Worm (Caenorhabditis elegans) whole organism, young adult: ENCODE data around the gene M01H9.3.

Experiments
- B0035.1 ChIP-seq: sonication (generic microtip); optimal IDR thresholded peaks from 2 replicates; lab custom pipeline; 2016; ENCODE audit warnings: missing genetic modification characterization, mild to moderate bottlenecking, missing compliant biosample characterization, missing genotype, missing genetic modification reagents
- B0261.1 ChIP-seq: sonication (generic microtip); optimal IDR thresholded peaks from 2 replicates; lab custom pipeline; 2016; ENCODE audit warnings: mild to moderate bottlenecking, missing genetic modification characterization, moderate library complexity, missing compliant biosample characterization
- C17E4.6 ChIP-seq: fragments of 200-800 bp; sonication (Bioruptor generic); IDR thresholded peaks from 2 replicates; pipeline ENCODE4 v1.3.6; 2022; ENCODE audit warnings: missing genetic modification reagents, missing genetic modification characterization, missing compliant biosample characterization
- D2030.7 ChIP-seq: fragments of 200-800 bp; sonication (Bioruptor generic); IDR thresholded peaks from 2 replicates; pipeline ENCODE4 v1.3.6; 2022; ENCODE audit warnings: missing genetic modification reagents, missing genetic modification characterization, missing compliant biosample characterization
- F22D6.2 ChIP-seq: sonication (generic microtip); optimal IDR thresholded peaks from 2 replicates; lab custom pipeline; 2016; ENCODE audit warnings: mild to moderate bottlenecking, missing genetic modification characterization, missing compliant biosample characterization
- F57C9.4 ChIP-seq: sonication (generic microtip); optimal IDR thresholded peaks from 2 replicates; lab custom pipeline; 2017; ENCODE audit warnings: mild to moderate bottlenecking, missing genetic modification characterization, missing compliant biosample characterization
- K11D2.4 ChIP-seq: fragments of 200-800 bp; sonication (Bioruptor generic); IDR thresholded peaks from 2 replicates; pipeline ENCODE4 v1.3.6; 2022; ENCODE audit warnings: missing genetic modification reagents, missing genetic modification characterization, missing compliant biosample characterization
- Y53F4B.3 ChIP-seq: fragments of 200-800 bp; sonication (Bioruptor generic); IDR thresholded peaks from 2 replicates; pipeline ENCODE4 v1.3.6; 2022; ENCODE audit warnings: missing genetic modification reagents, missing genetic modification characterization, missing compliant biosample characterization
- Y53G8AR.9 ChIP-seq: fragments of 200-800 bp; sonication (Bioruptor generic); conservative IDR thresholded peaks from 2 replicates; pipeline ENCODE4 v1.3.6; 2022; ENCODE audit warnings: missing genetic modification reagents, missing genetic modification characterization, missing compliant biosample characterization
- ZK185.1 ChIP-seq: sonication (generic microtip); optimal IDR thresholded peaks from 2 replicates; lab custom pipeline; 2016; ENCODE audit warnings: mild to moderate bottlenecking, missing genetic modification characterization, missing compliant biosample characterization; ENCODE audit not compliant: poor library complexity, severe bottlenecking
- akir-1 ChIP-seq: fragments of 200-800 bp; sonication (Bioruptor generic); optimal IDR thresholded peaks from 2 replicates; lab custom pipeline; 2018; ENCODE audit warnings: mild to moderate bottlenecking, missing genetic modification characterization, moderate library complexity, missing compliant biosample characterization
- aptf-3 ChIP-seq: fragments of 200-800 bp; sonication (Bioruptor generic); IDR thresholded peaks from 2 replicates; pipeline ENCODE4 v1.3.6; 2022; ENCODE audit warnings: missing genetic modification characterization, missing compliant biosample characterization
- athp-1 ChIP-seq: sonication (generic microtip); optimal IDR thresholded peaks from 2 replicates; lab custom pipeline; 2017; ENCODE audit warnings: mild to moderate bottlenecking, missing genetic modification characterization, missing compliant biosample characterization
- attf-3 ChIP-seq: fragments of 200-800 bp; sonication (Bioruptor generic); conservative IDR thresholded peaks from 2 replicates; pipeline ENCODE4 v1.3.6; 2022; ENCODE audit warnings: missing genetic modification reagents, missing genetic modification characterization, missing compliant biosample characterization
- bed-2 ChIP-seq: fragments of 200-800 bp; sonication (Bioruptor generic); IDR thresholded peaks from 2 replicates; pipeline ENCODE4 v1.3.6; 2022; ENCODE audit warnings: missing genetic modification reagents, missing genetic modification characterization, missing compliant biosample characterization
- dox-1 ChIP-seq: fragments of 200-800 bp; sonication (Bioruptor generic); IDR thresholded peaks from 2 replicates; pipeline ENCODE4 v1.3.6; 2022; ENCODE audit warnings: missing genetic modification reagents, missing genetic modification characterization, missing compliant biosample characterization
- egl-18 ChIP-seq: fragments of 200-800 bp; sonication (Bioruptor generic); IDR thresholded peaks from 2 replicates; pipeline ENCODE4 v1.3.6; 2022; ENCODE audit warnings: missing genetic modification reagents, missing genetic modification characterization, missing compliant biosample characterization
- egrh-3 ChIP-seq: fragments of 200-800 bp; sonication (Bioruptor generic); IDR thresholded peaks from 2 replicates; pipeline ENCODE4 v1.3.6; 2022; ENCODE audit warnings: missing genetic modification reagents, missing genetic modification characterization, missing compliant biosample characterization
- hmg-1.2 ChIP-seq: fragments of 200-800 bp; sonication (Bioruptor generic); IDR thresholded peaks from 2 replicates; pipeline ENCODE4 v1.3.6; 2022; ENCODE audit warnings: missing genetic modification reagents, missing genetic modification characterization, missing compliant biosample characterization
- hsf-1 ChIP-seq: fragments of 200-800 bp; sonication (Bioruptor generic); IDR thresholded peaks from 2 replicates; pipeline ENCODE4 v1.3.6; 2022; ENCODE audit warnings: missing genetic modification reagents, missing genetic modification characterization, missing compliant biosample characterization
- lin-26 ChIP-seq: fragments of 200-800 bp; sonication (Bioruptor generic); IDR thresholded peaks from 2 replicates; pipeline ENCODE4 v1.3.6; 2022; ENCODE audit warnings: missing genetic modification reagents, missing genetic modification characterization, missing compliant biosample characterization
- madf-3 ChIP-seq: fragments of 200-800 bp; sonication (Bioruptor generic); IDR thresholded peaks from 2 replicates; pipeline ENCODE4 v1.3.6; 2022; ENCODE audit warnings: missing genetic modification reagents, missing genetic modification characterization, missing compliant biosample characterization
- nfyb-1 ChIP-seq: fragments of 200-800 bp; sonication (Bioruptor generic); IDR thresholded peaks from 2 replicates; pipeline ENCODE4 v1.3.6; 2022; ENCODE audit warnings: missing genetic modification reagents, missing genetic modification characterization, missing compliant biosample characterization
- nhr-80 ChIP-seq: sonication (generic microtip); optimal IDR thresholded peaks from 2 replicates; lab custom pipeline; 2016; ENCODE audit warnings: missing genetic modification characterization, missing compliant biosample characterization
- rec-8 ChIP-seq, 2 experiments: sonication (generic microtip); optimal IDR thresholded peaks; 2 replicates each; lab custom pipeline; 2016; ENCODE audit warnings: mild to moderate bottlenecking in 2 of 2, missing genetic modification characterization in 2 of 2, missing genetic modification reagents in 2 of 2, missing genotype in 2 of 2, missing biosample characterization in 1 of 2, missing compliant biosample characterization in 1 of 2, moderate library complexity in 1 of 2
- rpc-1 ChIP-seq, 2 experiments: fragments of 150-350 bp in 1 of 2; sonication (generic microtip) in 1 of 2; optimal IDR thresholded peaks; 2 replicates each; lab custom pipeline; 2014 to 2018; ENCODE audit warnings: missing biosample characterization in 1 of 2, missing genetic modification characterization in 1 of 2, missing genetic modification reagents in 1 of 2, missing genotype in 1 of 2
- sdz-38 ChIP-seq: sonication (generic microtip); optimal IDR thresholded peaks from 2 replicates; lab custom pipeline; 2016; ENCODE audit warnings: missing genotype, missing genetic modification characterization, missing compliant biosample characterization
- sea-2 ChIP-seq: fragments of 200-800 bp; sonication (Bioruptor generic); IDR thresholded peaks from 2 replicates; pipeline ENCODE4 v1.3.6; 2022; ENCODE audit warnings: missing genetic modification characterization, missing compliant biosample characterization
- sptf-2 ChIP-seq: fragments of 200-800 bp; sonication (Bioruptor generic); optimal IDR thresholded peaks from 2 replicates; lab custom pipeline; 2018; ENCODE audit warnings: mild to moderate bottlenecking, missing genetic modification characterization, missing compliant biosample characterization
- tbp1 ChIP-seq: fragments of 200-800 bp; sonication (Bioruptor generic); optimal IDR thresholded peaks from 2 replicates; lab custom pipeline; 2018; ENCODE audit warnings: mild to moderate bottlenecking, missing genetic modification characterization, missing compliant biosample characterization
- unc-130 ChIP-seq: sonication (generic microtip); optimal IDR thresholded peaks from 2 replicates; lab custom pipeline; 2016; ENCODE audit warnings: missing genetic modification reagents, missing genetic modification characterization, missing compliant biosample characterization
- xnd-1 ChIP-seq: sonication (generic microtip); optimal IDR thresholded peaks from 2 replicates; lab custom pipeline; 2016; ENCODE audit warnings: missing genotype, missing genetic modification reagents, missing genetic modification characterization, missing compliant biosample characterization
- zfh-2 ChIP-seq: fragments of 200-800 bp; sonication (Bioruptor generic); conservative IDR thresholded peaks from 2 replicates; pipeline ENCODE4 v1.3.6; 2022; ENCODE audit warnings: missing genetic modification reagents, missing genetic modification characterization, missing compliant biosample characterization

The M01H9.3 gene

ce11 chrIV:4486738-4487137, 9.9 kb upstream of the M01H9.3 start, which contains the start of gene trx-3:
Gene trx-3 (plus strand): TSS chrIV:4487028.
- TF ChIP-seq nhr-80 (tag; lab: Kevin White, UChicago): peak; percentile 53
- TF ChIP-seq Y53F4B.3: no peak
- TF ChIP-seq lin-26 (GFP tag; lab: Robert Waterston, UW): no peak

ce11 chrIV:4484555-4484954, 7.7 kb upstream of the M01H9.3 start:
- no peak for TF ChIP-seq zfh-2 (GFP tag; lab: Robert Waterston, UW)
- TF ChIP-seq nhr-80 (tag; lab: Kevin White, UChicago): peak; percentile 57
- TF ChIP-seq, all 124 proteins: peak for 1

ce11 chrIV:4482531-4482930, 5.7 kb upstream of the M01H9.3 start, which contains the start of gene M01H9.4:
Gene M01H9.4 (minus strand): TSS chrIV:4482909.
- TF ChIP-seq nhr-80 (tag; lab: Kevin White, UChicago): peak; percentile 83
- no peak for TF ChIP-seq unc-130 (GFP tag; lab: Kevin White, UChicago)
- TF ChIP-seq, all 124 proteins: peak for 1

- no peak for TF ChIP-seq sdz-38 (tag; lab: Kevin White, UChicago)
- TF ChIP-seq nfyb-1 (GFP tag; lab: Robert Waterston, UW): no peak
- TF ChIP-seq nhr-80 (tag; lab: Kevin White, UChicago): peak; percentile 10
- TF ChIP-seq akir-1 (GFP tag; lab: Kevin White, UChicago): no peak
- no peak for TF ChIP-seq B0261.1 (tag; lab: Kevin White, UChicago)
- TF ChIP-seq ZK185.1: no peak
- no peak for TF ChIP-seq xnd-1 (tag; lab: Kevin White, UChicago)
- TF ChIP-seq hmg-1.2 (GFP tag; lab: Robert Waterston, UW): no peak
- no peak for TF ChIP-seq madf-3 (GFP tag; lab: Robert Waterston, UW)
Measured at ce11 chrIV:4481298-4481697, 4.4 kb upstream of the M01H9.3 start.

- no peak for TF ChIP-seq hsf-1
- TF ChIP-seq D2030.7 (GFP tag; lab: Robert Waterston, UW): no peak
- TF ChIP-seq dox-1 (GFP tag; lab: Robert Waterston, UW): no peak
- no peak for TF ChIP-seq aptf-3 (GFP tag; lab: Robert Waterston, UW)
- no peak for TF ChIP-seq athp-1 (tag; lab: Kevin White, UChicago)
- TF ChIP-seq egrh-3: no peak
- no peak for TF ChIP-seq B0035.1 (tag; lab: Kevin White, UChicago)
- no peak for TF ChIP-seq K11D2.4 (GFP tag; lab: Robert Waterston, UW)
- no peak for TF ChIP-seq egl-18 (GFP tag; lab: Robert Waterston, UW)
- no peak for TF ChIP-seq F57C9.4 (tag; lab: Kevin White, UChicago)
Measured at ce11 chrIV:4480027-4480426, 3.2 kb upstream of the M01H9.3 start, which contains the start of gene M01H9.10. Gene M01H9.10 (minus strand): TSS chrIV:4480127.

- TF ChIP-seq rec-8 (tag; optimal IDR thresholded peaks at IDR 0.05; lab: Kevin White, UChicago) (no peak), attf-3 (GFP tag; lab: Robert Waterston, UW) (no peak), egrh-3 (no peak), tbp1 (GFP tag; lab: Kevin White, UChicago) (no peak), rpc-1 (optimal IDR thresholded peaks at IDR 0.05; lab: Kevin White, UChicago) (no peak), rpc-1 (tag; optimal IDR thresholded peaks at IDR 0.05; lab: Kevin White, UChicago) (no peak), Y53G8AR.9 (no peak), F22D6.2 (tag; lab: Kevin White, UChicago) (peak; percentile 7), C17E4.6 (GFP tag; lab: Robert Waterston, UW) (no peak), bed-2 (no peak), K11D2.4 (GFP tag; lab: Robert Waterston, UW) (no peak), nhr-80 (tag; lab: Kevin White, UChicago) (peak; percentile 6), sptf-2 (GFP tag; lab: Kevin White, UChicago) (no peak), sea-2 (GFP tag; lab: Robert Waterston, UW) (no peak)
Measured at ce11 chrIV:4478612-4479011, 1.8 kb upstream of the M01H9.3 start.
